Worm (Caenorhabditis elegans) whole organism, mixed stage, embryonic: ENCODE results near the gene F01F1.11.

Experiments
- M03D4.4 ChIP-seq: sonication (generic microtip); optimal IDR thresholded peaks from 2 replicates; lab custom pipeline; 2017; ENCODE audit warnings: mild to moderate bottlenecking, missing genetic modification characterization, missing compliant biosample characterization
- bed-3 ChIP-seq: fragments of 200-800 bp; sonication (Bioruptor generic); optimal IDR thresholded peaks from 3 replicates; lab custom pipeline; 2018; ENCODE audit warnings: mild to moderate bottlenecking, missing genetic modification characterization, moderate library complexity, missing compliant biosample characterization
- ceh-39 ChIP-seq: fragments of 150-350 bp; optimal IDR thresholded peaks from 2 replicates; lab custom pipeline; 2014; ENCODE audit warnings: missing biosample characterization, missing genetic modification characterization
- ceh-43 ChIP-seq: fragments of 200-800 bp; sonication (Bioruptor generic); optimal IDR thresholded peaks from 2 replicates; lab custom pipeline; 2018; ENCODE audit warnings: mild to moderate bottlenecking, missing genetic modification characterization, moderate library complexity, missing compliant biosample characterization
- ceh-83 ChIP-seq: fragments of 200-800 bp; sonication (Bioruptor generic); optimal IDR thresholded peaks from 2 replicates; lab custom pipeline; 2018; ENCODE audit warnings: mild to moderate bottlenecking, missing genetic modification characterization, missing compliant biosample characterization
- cnd-1 ChIP-seq: fragments of 200-800 bp; sonication (Bioruptor generic); optimal IDR thresholded peaks from 2 replicates; lab custom pipeline; 2018; ENCODE audit warnings: mild to moderate bottlenecking, missing genetic modification characterization, missing compliant biosample characterization
- drap-1 ChIP-seq: fragments of 200-800 bp; sonication (Bioruptor generic); optimal IDR thresholded peaks from 3 replicates; lab custom pipeline; 2018; ENCODE audit warnings: mild to moderate bottlenecking, missing genetic modification characterization, missing compliant biosample characterization
- elt-1 ChIP-seq: sonication (generic microtip); optimal IDR thresholded peaks from 2 replicates; lab custom pipeline; 2017; ENCODE audit warnings: missing genetic modification characterization, mild to moderate bottlenecking, missing compliant biosample characterization, antibody characterized with exemption, moderate library complexity, borderline replicate concordance; ENCODE audit not compliant: insufficient read depth
- elt-3 ChIP-seq: fragments of 150-350 bp; optimal IDR thresholded peaks from 2 replicates; lab custom pipeline; 2014; ENCODE audit warnings: missing biosample characterization, missing genetic modification characterization
- flh-1 ChIP-seq: fragments of 200-800 bp; sonication (Bioruptor generic); optimal IDR thresholded peaks from 2 replicates; lab custom pipeline; 2018; ENCODE audit warnings: mild to moderate bottlenecking, missing genetic modification characterization, moderate library complexity, missing compliant biosample characterization
- ham-2 ChIP-seq: fragments of 200-800 bp; sonication (Bioruptor generic); optimal IDR thresholded peaks from 2 replicates; lab custom pipeline; 2018; ENCODE audit warnings: mild to moderate bottlenecking, missing genetic modification characterization, missing compliant biosample characterization
- lin-13 ChIP-seq: fragments of 150-350 bp; optimal IDR thresholded peaks from 2 replicates; lab custom pipeline; 2014; ENCODE audit warnings: missing biosample characterization, missing genetic modification characterization
- lin-32 ChIP-seq: fragments of 200-800 bp; sonication (Bioruptor generic); optimal IDR thresholded peaks from 2 replicates; lab custom pipeline; 2018; ENCODE audit warnings: mild to moderate bottlenecking, missing genetic modification characterization, missing compliant biosample characterization
- lsy-2 ChIP-seq: fragments of 150-350 bp; optimal IDR thresholded peaks from 2 replicates; lab custom pipeline; 2014; ENCODE audit warnings: missing biosample characterization, missing genetic modification characterization
- mab-5 ChIP-seq: fragments of 150-350 bp; optimal IDR thresholded peaks from 2 replicates; lab custom pipeline; 2014; ENCODE audit warnings: missing biosample characterization, missing genetic modification characterization
- mep-1 ChIP-seq: fragments of 150-350 bp; optimal IDR thresholded peaks from 2 replicates; lab custom pipeline; 2017; ENCODE audit warnings: missing biosample characterization, missing genetic modification reagents, missing genetic modification characterization, inconsistent platforms
- mls-2 ChIP-seq: sonication (generic microtip); optimal IDR thresholded peaks from 2 replicates; lab custom pipeline; 2016; ENCODE audit warnings: mild to moderate bottlenecking, missing genetic modification characterization, moderate library complexity, missing compliant biosample characterization
- nhr-12 ChIP-seq: fragments of 150-350 bp; optimal IDR thresholded peaks from 2 replicates; lab custom pipeline; 2014; ENCODE audit warnings: missing biosample characterization, missing genetic modification characterization
- nhr-2 ChIP-seq: fragments of 150-350 bp; optimal IDR thresholded peaks from 2 replicates; lab custom pipeline; 2014; ENCODE audit warnings: missing biosample characterization, missing genetic modification characterization
- nhr-237 ChIP-seq: fragments of 150-350 bp; optimal IDR thresholded peaks from 2 replicates; lab custom pipeline; 2014; ENCODE audit warnings: missing biosample characterization, missing genetic modification characterization
- nhr-28 ChIP-seq: fragments of 150-350 bp; optimal IDR thresholded peaks from 2 replicates; lab custom pipeline; 2014; ENCODE audit warnings: missing biosample characterization, missing genetic modification characterization
- nhr-76 ChIP-seq: sonication (generic microtip); optimal IDR thresholded peaks from 2 replicates; lab custom pipeline; 2017; ENCODE audit warnings: missing biosample characterization, missing genetic modification characterization
- pha-4 ChIP-seq: fragments of 150-350 bp; optimal IDR thresholded peaks from 2 replicates; lab custom pipeline; 2018; ENCODE audit warnings: missing biosample characterization, missing genetic modification reagents, missing genetic modification characterization
- sem-2 ChIP-seq: fragments of 200-800 bp; sonication (Bioruptor generic); optimal IDR thresholded peaks from 2 replicates; lab custom pipeline; 2018; ENCODE audit warnings: mild to moderate bottlenecking, missing genetic modification characterization, missing compliant biosample characterization
- snpc-4 ChIP-seq: fragments of 150-350 bp; optimal IDR thresholded peaks from 2 replicates; lab custom pipeline; 2014; ENCODE audit warnings: missing biosample characterization, missing genetic modification characterization
- sptf-1 ChIP-seq: sonication (generic microtip); optimal IDR thresholded peaks from 2 replicates; lab custom pipeline; 2017; ENCODE audit warnings: mild to moderate bottlenecking, missing genetic modification characterization, moderate library complexity, missing compliant biosample characterization
- tbx-8 ChIP-seq: fragments of 200-800 bp; sonication (Bioruptor generic); optimal IDR thresholded peaks from 2 replicates; lab custom pipeline; 2018; ENCODE audit warnings: mild to moderate bottlenecking, missing genetic modification characterization, moderate library complexity, missing compliant biosample characterization
- unc-120 ChIP-seq: sonication (generic microtip); optimal IDR thresholded peaks from 2 replicates; lab custom pipeline; 2017; ENCODE audit warnings: missing genetic modification characterization, missing compliant biosample characterization; ENCODE audit not compliant: poor library complexity, severe bottlenecking
- unc-39 ChIP-seq: fragments of 150-350 bp; optimal IDR thresholded peaks from 2 replicates; lab custom pipeline; 2014; ENCODE audit warnings: missing biosample characterization, missing genetic modification characterization
- unc-62 ChIP-seq: fragments of 150-350 bp; optimal IDR thresholded peaks from 2 replicates; lab custom pipeline; 2014; ENCODE audit warnings: missing biosample characterization, missing genetic modification reagents, missing genetic modification characterization
- zip-8 ChIP-seq: fragments of 150-350 bp; optimal IDR thresholded peaks from 2 replicates; lab custom pipeline; 2014; ENCODE audit warnings: missing biosample characterization, missing genetic modification characterization
- ztf-11 ChIP-seq: fragments of 150-350 bp; optimal IDR thresholded peaks from 2 replicates; lab custom pipeline; 2014; ENCODE audit warnings: missing biosample characterization, missing genetic modification characterization

The F01F1.11 gene

ce11 chrIII:5884007-5884406 is 12.3 kb upstream of the F01F1.11 start, which contains the start of gene C28H8.5:
Gene C28H8.5, plus strand, starts transcription at chrIII:5884307.
- TF ChIP-seq nhr-12 (tag; lab: Kevin White, UChicago) (no peak), nhr-28 (no peak), mep-1 (tag; lab: Kevin White, UChicago) (no peak), ceh-39 (no peak), pha-4 (tag; lab: Kevin White, UChicago) (no peak), sptf-1 (tag; lab: Kevin White, UChicago) (no peak), lsy-2 (no peak), mls-2 (no peak), lin-32 (GFP tag; lab: Kevin White, UChicago) (no peak), ham-2 (GFP tag; lab: Kevin White, UChicago) (no peak), bed-3 (no peak), flh-1 (GFP tag; lab: Kevin White, UChicago) (no peak), elt-1 (tag; lab: Kevin White, UChicago) (no peak)

- TF ChIP-seq sem-2 (GFP tag; lab: Kevin White, UChicago) = no peak
- TF ChIP-seq cnd-1 (tag; lab: Kevin White, UChicago) = no peak
- no peak for TF ChIP-seq pha-4 (tag; lab: Kevin White, UChicago)
- TF ChIP-seq ceh-43 (GFP tag; lab: Kevin White, UChicago) = no peak
- no peak for TF ChIP-seq nhr-28
- TF ChIP-seq zip-8 (tag; lab: Kevin White, UChicago) = no peak
- TF ChIP-seq ceh-39 = no peak
- no peak for TF ChIP-seq unc-39 (tag; lab: Kevin White, UChicago)
- TF ChIP-seq elt-3 = no peak
- TF ChIP-seq nhr-237 (tag; lab: Kevin White, UChicago) = no peak
- TF ChIP-seq snpc-4 (tag; lab: Kevin White, UChicago) = no peak
- TF ChIP-seq drap-1 (GFP tag; lab: Kevin White, UChicago) = no peak
- no peak for TF ChIP-seq mep-1 (tag; lab: Kevin White, UChicago)
- no peak for TF ChIP-seq bed-3
- no peak for TF ChIP-seq M03D4.4
- no peak for TF ChIP-seq nhr-2 (tag; lab: Kevin White, UChicago)
- TF ChIP-seq nhr-12 (tag; lab: Kevin White, UChicago) = no peak
- TF ChIP-seq ztf-11 (tag; lab: Kevin White, UChicago) = no peak
Measured at ce11 chrIII:5883517-5883916, 11.8 kb upstream of the F01F1.11 start.

ce11 chrIII:5882823-5883222 is 11.1 kb upstream of the F01F1.11 start, which contains the start of gene F01F1.14:
Gene F01F1.14, minus strand, starts transcription at chrIII:5882923.
- no peak for TF ChIP-seq ztf-11 (tag; lab: Kevin White, UChicago)
- TF ChIP-seq elt-1 (tag; lab: Kevin White, UChicago) = no peak
- TF ChIP-seq ceh-83 = no peak
- no peak for TF ChIP-seq ceh-43 (GFP tag; lab: Kevin White, UChicago)
- no peak for TF ChIP-seq sptf-1 (tag; lab: Kevin White, UChicago)
- no peak for TF ChIP-seq flh-1 (GFP tag; lab: Kevin White, UChicago)
- no peak for TF ChIP-seq ceh-39
- TF ChIP-seq tbx-8 = no peak
- no peak for TF ChIP-seq nhr-12 (tag; lab: Kevin White, UChicago)
- TF ChIP-seq drap-1 (GFP tag; lab: Kevin White, UChicago) = no peak
- no peak for TF ChIP-seq mls-2
- TF ChIP-seq mep-1 (tag; lab: Kevin White, UChicago) = no peak
- TF ChIP-seq unc-39 (tag; lab: Kevin White, UChicago) = no peak
- no peak for TF ChIP-seq nhr-2 (tag; lab: Kevin White, UChicago)
- no peak for TF ChIP-seq lsy-2
- TF ChIP-seq bed-3 = no peak
- no peak for TF ChIP-seq sem-2 (GFP tag; lab: Kevin White, UChicago)
- no peak for TF ChIP-seq nhr-237 (tag; lab: Kevin White, UChicago)
- no peak for TF ChIP-seq nhr-76 (tag; lab: Kevin White, UChicago)

- TF ChIP-seq sptf-1 (tag; lab: Kevin White, UChicago) (no peak), mls-2 (no peak), mab-5 (tag; lab: Kevin White, UChicago) (no peak), ceh-43 (GFP tag; lab: Kevin White, UChicago) (no peak), ceh-83 (no peak), ztf-11 (tag; lab: Kevin White, UChicago) (no peak), nhr-76 (tag; lab: Kevin White, UChicago) (no peak), pha-4 (tag; lab: Kevin White, UChicago) (no peak), M03D4.4 (no peak), mep-1 (tag; lab: Kevin White, UChicago) (no peak), unc-120 (tag; lab: Kevin White, UChicago) (no peak), lin-13 (tag; lab: Kevin White, UChicago) (no peak), zip-8 (tag; lab: Kevin White, UChicago) (no peak), cnd-1 (tag; lab: Kevin White, UChicago) (no peak), sem-2 (GFP tag; lab: Kevin White, UChicago) (no peak), tbx-8 (no peak), unc-62 (GFP tag; lab: Kevin White, UChicago) (no peak), elt-3 (no peak), flh-1 (GFP tag; lab: Kevin White, UChicago) (no peak)
Measured at ce11 chrIII:5882284-5882683, 10.6 kb upstream of the F01F1.11 start.
